Fruit fly (Drosophila melanogaster) whole organism, embryonic: ENCODE measurements around the gene CG31051.
A peak's percentile ranks its signal among the peaks of the same experiment; 100 is the strongest.

Experiments used
- Bgb ChIP-seq: fragments of 200-800 bp; sonication (Bioruptor generic); IDR thresholded peaks from 2 replicates; pipeline ENCODE4 v1.3.6; 2022; ENCODE audit warnings: missing biosample characterization, missing genetic modification characterization; ENCODE audit not compliant: partially characterized antibody
- CG10959 ChIP-seq: fragments of 200-800 bp; sonication (Bioruptor generic); IDR thresholded peaks from 2 replicates; pipeline ENCODE4 v1.3.6; 2022; ENCODE audit warnings: missing biosample characterization, missing genetic modification characterization
- CG11247 ChIP-seq: fragments of 200-800 bp; sonication (Bioruptor generic); IDR thresholded peaks from 2 replicates; pipeline ENCODE4 v1.3.6; 2022; ENCODE audit warnings: missing biosample characterization, missing genetic modification characterization
- CG11398 ChIP-seq: fragments of 200-800 bp; sonication (Bioruptor generic); optimal IDR thresholded peaks from 2 replicates; lab custom pipeline; 2016; ENCODE audit warnings: missing biosample characterization, missing genetic modification characterization
- CG14441 ChIP-seq: fragments of 200-800 bp; sonication (Bioruptor generic); IDR thresholded peaks from 2 replicates; pipeline ENCODE4 v1.3.6; 2022; ENCODE audit warnings: missing biosample characterization, missing genetic modification characterization
- CG17568 ChIP-seq: fragments of 200-800 bp; sonication (Bioruptor generic); optimal IDR thresholded peaks from 2 replicates; lab custom pipeline; 2018; ENCODE audit warnings: missing biosample characterization, mild to moderate bottlenecking, missing genetic modification characterization, moderate library complexity
- CG1832 ChIP-seq: fragments of 200-800 bp; sonication (Bioruptor generic); optimal IDR thresholded peaks from 2 replicates; lab custom pipeline; 2017; ENCODE audit warnings: missing biosample characterization, mild to moderate bottlenecking, missing genetic modification characterization, inconsistent platforms
- CG33213 ChIP-seq: fragments of 200-800 bp; sonication (Bioruptor generic); optimal IDR thresholded peaks from 3 replicates; lab custom pipeline; 2016; ENCODE audit warnings: missing biosample characterization, missing genetic modification characterization
- CG42726 ChIP-seq: fragments of 200-800 bp; sonication (Bioruptor generic); IDR thresholded peaks from 2 replicates; pipeline ENCODE4 v1.3.6; 2022; ENCODE audit warnings: missing biosample characterization, missing genetic modification characterization; ENCODE audit not compliant: partially characterized antibody
- CG4404 ChIP-seq: fragments of 200-800 bp; sonication (Bioruptor generic); IDR thresholded peaks from 2 replicates; pipeline ENCODE4 v1.3.6; 2022; ENCODE audit warnings: missing biosample characterization, missing genetic modification characterization
- CG6791 ChIP-seq: fragments of 200-800 bp; sonication (Bioruptor generic); IDR thresholded peaks from 3 replicates; pipeline ENCODE4 v1.3.6; 2022; ENCODE audit warnings: missing biosample characterization, missing genetic modification characterization; ENCODE audit not compliant: partially characterized antibody
- CG8478 ChIP-seq: fragments of >200 bp; optimal IDR thresholded peaks from 2 replicates; lab custom pipeline; 2018
- CG9215 ChIP-seq: fragments of 200-800 bp; sonication (Bioruptor generic); IDR thresholded peaks from 2 replicates; pipeline ENCODE4 v1.3.6; 2022; ENCODE audit warnings: missing biosample characterization, missing genetic modification characterization
- CG9609 ChIP-seq: fragments of 200-800 bp; sonication (Bioruptor generic); optimal IDR thresholded peaks from 3 replicates; lab custom pipeline; 2016; ENCODE audit warnings: missing biosample characterization, missing genetic modification characterization
- CrebB ChIP-seq: fragments of 200-800 bp; sonication (Bioruptor generic); optimal IDR thresholded peaks from 3 replicates; lab custom pipeline; 2018; ENCODE audit warnings: missing biosample characterization, mild to moderate bottlenecking, missing genetic modification characterization
- D19A ChIP-seq: fragments of 200-800 bp; optimal IDR thresholded peaks from 3 replicates; lab custom pipeline; 2019; ENCODE audit warnings: missing biosample characterization, mild to moderate bottlenecking, missing genetic modification characterization, moderate library complexity
- Hey ChIP-seq: fragments of 200-800 bp; sonication (Bioruptor generic); optimal IDR thresholded peaks from 3 replicates; lab custom pipeline; 2018; ENCODE audit warnings: missing biosample characterization, mild to moderate bottlenecking, missing genetic modification characterization
- Myb ChIP-seq: fragments of 200-800 bp; sonication (Bioruptor generic); optimal IDR thresholded peaks from 2 replicates; lab custom pipeline; 2016; ENCODE audit warnings: missing biosample characterization, missing genetic modification characterization
- Six4 ChIP-seq: fragments of 200-800 bp; sonication (Bioruptor generic); optimal IDR thresholded peaks from 2 replicates; lab custom pipeline; 2016; ENCODE audit warnings: missing biosample characterization, missing genetic modification characterization
- Sox100B ChIP-seq: fragments of 200-800 bp; sonication (Bioruptor generic); optimal IDR thresholded peaks from 3 replicates; lab custom pipeline; 2018; ENCODE audit warnings: missing biosample characterization, mild to moderate bottlenecking, missing genetic modification characterization
- crol ChIP-seq: fragments of 200-800 bp; sonication (Bioruptor generic); IDR thresholded peaks from 2 replicates; pipeline ENCODE4 v1.3.6; 2022; ENCODE audit warnings: missing biosample characterization, missing genetic modification characterization
- da ChIP-seq: fragments of 200-800 bp; sonication (Bioruptor generic); optimal IDR thresholded peaks from 2 replicates; lab custom pipeline; 2016; ENCODE audit warnings: missing biosample characterization, missing genetic modification characterization
- emc ChIP-seq: fragments of 200-800 bp; sonication (Bioruptor generic); optimal IDR thresholded peaks from 2 replicates; lab custom pipeline; 2016; ENCODE audit warnings: missing biosample characterization, missing genetic modification characterization
- gcm ChIP-seq: fragments of 200-800 bp; sonication (Bioruptor generic); optimal IDR thresholded peaks from 2 replicates; lab custom pipeline; 2019; ENCODE audit warnings: missing biosample characterization, mild to moderate bottlenecking, missing genetic modification characterization, moderate library complexity
- hth ChIP-seq: fragments of >200 bp; optimal IDR thresholded peaks from 2 replicates; lab custom pipeline; 2017; ENCODE audit warnings: inconsistent platforms
- lbe ChIP-seq: fragments of 200-800 bp; sonication (Bioruptor generic); optimal IDR thresholded peaks from 2 replicates; lab custom pipeline; 2016; ENCODE audit warnings: missing biosample characterization, mild to moderate bottlenecking, missing genetic modification characterization
- pan ChIP-seq, 4 experiments: fragments of >200 bp in 3 of 4; fragments of 200-800 bp in 1 of 4; sonication (Bioruptor generic) in 1 of 4; optimal IDR thresholded peaks in 3 of 4; IDR thresholded peaks in 1 of 4; 2 replicates each; pipeline versions ENCODE4 v1.3.6 to Lab custom; 2017 to 2022; ENCODE audit warnings: missing biosample characterization in 2 of 4, missing genetic modification characterization in 2 of 4, mixed read lengths in 1 of 4
- pros ChIP-seq: fragments of 200-800 bp; sonication (Bioruptor generic); optimal IDR thresholded peaks from 3 replicates; lab custom pipeline; 2019; ENCODE audit warnings: missing biosample characterization, mild to moderate bottlenecking, missing genetic modification characterization, moderate library complexity
- sens ChIP-seq: fragments of 200-800 bp; sonication (Bioruptor generic); peaks from one replicate; lab custom pipeline; 2016; ENCODE audit warnings: missing biosample characterization, missing genetic modification characterization
- vfl ChIP-seq: fragments of 200-800 bp; sonication (Bioruptor generic); optimal IDR thresholded peaks from 2 replicates; lab custom pipeline; 2016; ENCODE audit warnings: missing biosample characterization, missing genetic modification characterization
- vvl ChIP-seq: fragments of 200-800 bp; sonication (Bioruptor generic); IDR thresholded peaks from 2 replicates; pipeline ENCODE4 v1.3.6; 2022; ENCODE audit warnings: missing biosample characterization, missing genetic modification characterization

The CG31051 gene

DNA sequence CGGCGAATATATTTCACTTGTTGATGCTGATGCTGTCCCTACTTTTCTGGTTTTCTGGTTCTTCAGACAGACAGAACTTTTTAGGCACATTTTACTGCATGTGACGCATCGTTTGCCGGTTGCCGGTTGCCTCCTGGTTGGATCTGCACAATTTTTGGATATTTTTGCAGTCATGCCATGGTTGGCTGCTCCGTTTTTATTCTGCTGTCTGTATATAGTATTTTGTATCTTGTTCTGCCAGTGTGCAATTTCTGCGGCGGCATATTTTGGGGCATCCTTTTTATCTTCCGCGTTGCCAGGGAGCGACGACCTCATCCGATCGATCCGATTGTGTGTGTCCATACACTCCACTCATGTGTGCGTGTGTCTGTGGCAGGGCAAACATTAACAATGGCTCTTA lies 16.5 kb upstream of the CG31051 start:
- TF ChIP-seq lbe (GFP tag; lab: Kevin White, UChicago) (peak; percentile 6), CG1832 (GFP tag; lab: Kevin White, UChicago) (no peak)

DNA sequence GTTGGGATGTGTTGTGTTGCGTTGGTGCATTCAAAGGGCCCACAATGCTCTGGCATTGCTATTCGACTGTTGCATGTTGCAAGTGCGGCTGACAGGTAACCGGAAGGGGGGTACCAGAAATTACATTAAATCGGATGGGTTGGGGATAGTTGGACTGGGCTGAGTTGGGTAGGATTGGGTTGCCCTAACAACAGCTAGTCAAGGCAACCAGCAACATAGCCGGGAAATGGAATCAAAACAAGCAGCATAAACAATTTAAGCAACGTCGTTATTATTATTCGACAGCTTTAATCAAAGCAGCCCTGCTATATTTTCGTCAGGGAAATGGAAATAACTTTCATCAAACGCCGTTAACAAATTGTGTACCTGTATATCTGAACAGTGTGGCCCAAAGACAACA lies 33.7 kb downstream of the CG31051 start, which contains the start of gene Dhc98D:
Gene Dhc98D (plus strand): TSS at position 301 of the 400 bp plus-strand sequence.
- no peak for TF ChIP-seq crol (GFP tag; lab: Robert Waterston, UW)
- no peak for TF ChIP-seq Bgb (GFP tag; lab: Robert Waterston, UW)
- no peak for TF ChIP-seq hth (lab: Kevin White, UChicago)
- TF ChIP-seq Hey (tag; lab: Kevin White, UChicago): no peak
- TF ChIP-seq emc (GFP tag; lab: Kevin White, UChicago): no peak
- TF ChIP-seq CG9609 (GFP tag; lab: Kevin White, UChicago): no peak
- TF ChIP-seq CG10959 (GFP tag; lab: Robert Waterston, UW): no peak
- TF ChIP-seq Six4 (GFP tag; lab: Kevin White, UChicago): no peak
- TF ChIP-seq CG11247 (GFP tag; lab: Robert Waterston, UW): no peak
- TF ChIP-seq CG4404 (GFP tag; lab: Robert Waterston, UW): no peak
- TF ChIP-seq CrebB (tag; lab: Kevin White, UChicago): no peak
- TF ChIP-seq sens (GFP tag; lab: Kevin White, UChicago): no peak
- no peak for TF ChIP-seq Myb (GFP tag; lab: Kevin White, UChicago)
- no peak for TF ChIP-seq CG17568 (GFP tag; lab: Kevin White, UChicago)
- no peak for TF ChIP-seq vfl (GFP tag; lab: Kevin White, UChicago)
- TF ChIP-seq da (GFP tag; lab: Kevin White, UChicago): no peak
- no peak for TF ChIP-seq Sox100B (GFP tag; lab: Kevin White, UChicago)
- TF ChIP-seq CG6791 (GFP tag; lab: Robert Waterston, UW): no peak

DNA sequence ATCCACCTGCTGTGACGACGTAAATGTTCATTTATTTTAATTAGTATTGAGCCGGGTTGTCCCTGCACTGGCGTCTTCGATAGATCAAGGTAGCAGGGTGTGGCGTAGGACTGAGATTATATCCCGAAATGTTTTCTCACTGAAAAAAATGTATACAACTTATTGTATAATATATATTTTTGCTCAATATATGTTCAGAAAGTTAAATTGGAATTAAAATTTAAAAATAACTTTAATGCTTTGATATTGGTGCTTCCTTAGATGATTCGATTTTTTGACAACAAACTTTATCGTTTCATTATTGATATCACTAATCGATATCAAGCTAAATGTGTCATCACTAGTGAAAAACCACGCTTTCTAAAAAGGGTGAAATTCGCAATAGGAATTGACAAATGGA lies 36.1 kb downstream of the CG31051 start, which contains the start of gene CG1894:
Gene CG1894 (plus strand): TSS at position 301 of the 400 bp plus-strand sequence.
- TF ChIP-seq CG9215 (GFP tag; lab: Robert Waterston, UW): no peak
- no peak for TF ChIP-seq CG8478 (lab: Kevin White, UChicago)
- TF ChIP-seq CG33213: no peak
- no peak for TF ChIP-seq CG11398 (GFP tag; lab: Kevin White, UChicago)
- TF ChIP-seq gcm: no peak
- TF ChIP-seq CG14441 (GFP tag; lab: Robert Waterston, UW): no peak
- no peak for TF ChIP-seq CG42726 (GFP tag; lab: Robert Waterston, UW)
- no peak for TF ChIP-seq pros
- no peak for TF ChIP-seq D19A
- TF ChIP-seq vvl (GFP tag; lab: Robert Waterston, UW): no peak
- TF ChIP-seq pan (optimal IDR thresholded peaks at IDR 0.05; lab: Kevin White, UChicago): no peak
- no peak for TF ChIP-seq pan (GFP tag; optimal IDR thresholded peaks at IDR 0.05 in 1 of 2, IDR thresholded peaks at IDR 0.05 in 1 of 2)
